Worm (Caenorhabditis elegans) whole organism, young adult: ENCODE results near the gene F19C6.3.

ENCODE experiments used
- B0019.2 ChIP-seq: fragments of 200-800 bp; sonication (Bioruptor generic); conservative IDR thresholded peaks from 2 replicates; pipeline ENCODE4 v1.3.6; 2022; ENCODE audit warnings: missing genetic modification reagents, missing genetic modification characterization, missing compliant biosample characterization
- B0035.1 ChIP-seq: sonication (generic microtip); optimal IDR thresholded peaks from 2 replicates; lab custom pipeline; 2016; ENCODE audit warnings: missing genetic modification characterization, mild to moderate bottlenecking, missing compliant biosample characterization, missing genotype, missing genetic modification reagents
- B0261.1 ChIP-seq: sonication (generic microtip); optimal IDR thresholded peaks from 2 replicates; lab custom pipeline; 2016; ENCODE audit warnings: mild to moderate bottlenecking, missing genetic modification characterization, moderate library complexity, missing compliant biosample characterization
- F37B4.10 ChIP-seq: fragments of 200-800 bp; sonication (Bioruptor generic); IDR thresholded peaks from 2 replicates; pipeline ENCODE4 v1.3.6; 2022; ENCODE audit warnings: missing genetic modification characterization, missing compliant biosample characterization
- F49E8.2 ChIP-seq: sonication (generic microtip); optimal IDR thresholded peaks from 3 replicates; lab custom pipeline; 2017; ENCODE audit warnings: missing genetic modification characterization, mild to moderate bottlenecking, missing compliant biosample characterization, antibody characterized with exemption, moderate library complexity; ENCODE audit not compliant: insufficient read depth
- F52B5.7 ChIP-seq: sonication (generic microtip); optimal IDR thresholded peaks from 2 replicates; lab custom pipeline; 2016; ENCODE audit warnings: mild to moderate bottlenecking, missing genetic modification characterization, missing compliant biosample characterization
- F57C9.4 ChIP-seq: sonication (generic microtip); optimal IDR thresholded peaks from 2 replicates; lab custom pipeline; 2017; ENCODE audit warnings: mild to moderate bottlenecking, missing genetic modification characterization, missing compliant biosample characterization
- T26A5.8 ChIP-seq: sonication (generic microtip); optimal IDR thresholded peaks from 2 replicates; lab custom pipeline; 2016; ENCODE audit warnings: missing genetic modification characterization, missing compliant biosample characterization
- Y67H2A.10 ChIP-seq: fragments of 200-800 bp; sonication (Bioruptor generic); conservative IDR thresholded peaks from 2 replicates; pipeline ENCODE4 v1.3.6; 2022; ENCODE audit warnings: missing genetic modification reagents, missing genetic modification characterization, missing compliant biosample characterization
- ZK185.1 ChIP-seq: sonication (generic microtip); optimal IDR thresholded peaks from 2 replicates; lab custom pipeline; 2016; ENCODE audit warnings: mild to moderate bottlenecking, missing genetic modification characterization, missing compliant biosample characterization; ENCODE audit not compliant: poor library complexity, severe bottlenecking
- athp-1 ChIP-seq: sonication (generic microtip); optimal IDR thresholded peaks from 2 replicates; lab custom pipeline; 2017; ENCODE audit warnings: mild to moderate bottlenecking, missing genetic modification characterization, missing compliant biosample characterization
- attf-5 ChIP-seq: fragments of 200-800 bp; sonication (Bioruptor generic); optimal IDR thresholded peaks from 2 replicates; lab custom pipeline; 2018; ENCODE audit warnings: mild to moderate bottlenecking, missing genetic modification characterization, missing compliant biosample characterization
- bed-2 ChIP-seq: fragments of 200-800 bp; sonication (Bioruptor generic); IDR thresholded peaks from 2 replicates; pipeline ENCODE4 v1.3.6; 2022; ENCODE audit warnings: missing genetic modification reagents, missing genetic modification characterization, missing compliant biosample characterization
- cebp-1 ChIP-seq, 2 experiments: fragments of 200-800 bp in 1 of 2; sonication (Bioruptor generic) in 1 of 2; sonication (generic microtip) in 1 of 2; IDR thresholded peaks in 1 of 2; optimal IDR thresholded peaks in 1 of 2; 2 replicates each; pipeline versions ENCODE4 v1.3.6 to Lab custom; 2017 to 2022; ENCODE audit warnings: missing compliant biosample characterization in 2 of 2, missing genetic modification characterization in 2 of 2, mild to moderate bottlenecking in 1 of 2, missing genetic modification reagents in 1 of 2, moderate library complexity in 1 of 2
- ceh-100 ChIP-seq: fragments of 200-800 bp; sonication (Bioruptor generic); IDR thresholded peaks from 2 replicates; pipeline ENCODE4 v1.3.6; 2022; ENCODE audit warnings: missing genetic modification reagents, missing genetic modification characterization, missing compliant biosample characterization
- ceh-27 ChIP-seq: fragments of 200-800 bp; sonication (Bioruptor generic); optimal IDR thresholded peaks from 2 replicates; lab custom pipeline; 2018; ENCODE audit warnings: mild to moderate bottlenecking, missing genetic modification characterization, moderate library complexity, missing compliant biosample characterization
- ceh-40 ChIP-seq: fragments of 200-800 bp; sonication (Bioruptor generic); IDR thresholded peaks from 2 replicates; pipeline ENCODE4 v1.3.6; 2022; ENCODE audit warnings: missing genetic modification characterization, missing compliant biosample characterization
- ceh-58 ChIP-seq: fragments of 200-800 bp; sonication (Bioruptor generic); IDR thresholded peaks from 2 replicates; pipeline ENCODE4 v1.3.6; 2022; ENCODE audit warnings: missing genetic modification characterization, missing compliant biosample characterization
- ceh-79 ChIP-seq: sonication (generic microtip); optimal IDR thresholded peaks from 2 replicates; lab custom pipeline; 2017; ENCODE audit warnings: mild to moderate bottlenecking, missing genetic modification characterization, missing compliant biosample characterization
- dpff-1 ChIP-seq: sonication (generic microtip); optimal IDR thresholded peaks from 2 replicates; lab custom pipeline; 2017; ENCODE audit warnings: mild to moderate bottlenecking, missing genetic modification characterization, missing compliant biosample characterization
- egl-18 ChIP-seq: fragments of 200-800 bp; sonication (Bioruptor generic); IDR thresholded peaks from 2 replicates; pipeline ENCODE4 v1.3.6; 2022; ENCODE audit warnings: missing genetic modification reagents, missing genetic modification characterization, missing compliant biosample characterization
- egl-44 ChIP-seq: fragments of 200-800 bp; sonication (Bioruptor generic); IDR thresholded peaks from 2 replicates; pipeline ENCODE4 v1.3.6; 2022; ENCODE audit warnings: missing genetic modification reagents, missing genetic modification characterization, missing compliant biosample characterization
- ekl-4 ChIP-seq: fragments of 200-800 bp; sonication (Bioruptor generic); IDR thresholded peaks from 2 replicates; pipeline ENCODE4 v1.3.6; 2022; ENCODE audit warnings: missing genetic modification reagents, missing genetic modification characterization, missing compliant biosample characterization
- gei-17 ChIP-seq: fragments of 200-800 bp; sonication (Bioruptor generic); optimal IDR thresholded peaks from 2 replicates; lab custom pipeline; 2018; ENCODE audit warnings: mild to moderate bottlenecking, missing genetic modification characterization, missing compliant biosample characterization
- hlh-12 ChIP-seq: sonication (generic microtip); optimal IDR thresholded peaks from 2 replicates; lab custom pipeline; 2016; ENCODE audit warnings: missing genetic modification characterization, missing compliant biosample characterization
- hmg-1.2 ChIP-seq: fragments of 200-800 bp; sonication (Bioruptor generic); IDR thresholded peaks from 2 replicates; pipeline ENCODE4 v1.3.6; 2022; ENCODE audit warnings: missing genetic modification reagents, missing genetic modification characterization, missing compliant biosample characterization
- hrde-1 ChIP-seq: sonication (generic microtip); optimal IDR thresholded peaks from 2 replicates; lab custom pipeline; 2016; ENCODE audit warnings: missing genetic modification characterization, mild to moderate bottlenecking, missing compliant biosample characterization, moderate library complexity, missing genotype, missing genetic modification reagents, borderline replicate concordance
- lag-1 ChIP-seq: fragments of 200-800 bp; sonication (Bioruptor generic); IDR thresholded peaks from 2 replicates; pipeline ENCODE4 v1.3.6; 2022; ENCODE audit warnings: missing genetic modification reagents, missing genetic modification characterization, missing compliant biosample characterization
- lin-40 ChIP-seq: sonication (generic microtip); optimal IDR thresholded peaks from 2 replicates; lab custom pipeline; 2016; ENCODE audit warnings: missing genetic modification characterization, mild to moderate bottlenecking, missing compliant biosample characterization, missing genotype, missing genetic modification reagents
- lin-54 ChIP-seq: fragments of 200-800 bp; sonication (Bioruptor generic); optimal IDR thresholded peaks from 2 replicates; lab custom pipeline; 2018; ENCODE audit warnings: mild to moderate bottlenecking, missing genetic modification characterization, missing compliant biosample characterization
- madf-3 ChIP-seq: fragments of 200-800 bp; sonication (Bioruptor generic); IDR thresholded peaks from 2 replicates; pipeline ENCODE4 v1.3.6; 2022; ENCODE audit warnings: missing genetic modification reagents, missing genetic modification characterization, missing compliant biosample characterization
- madf-6 ChIP-seq: fragments of 200-800 bp; sonication (Bioruptor generic); IDR thresholded peaks from 2 replicates; pipeline ENCODE4 v1.3.6; 2022; ENCODE audit warnings: missing genetic modification reagents, missing genetic modification characterization, missing compliant biosample characterization
- mel-28 ChIP-seq: sonication (generic microtip); optimal IDR thresholded peaks from 2 replicates; lab custom pipeline; 2016; ENCODE audit warnings: borderline replicate concordance, mild to moderate bottlenecking, missing genetic modification characterization, missing compliant biosample characterization
- mes-4 ChIP-seq: sonication (generic microtip); optimal IDR thresholded peaks from 2 replicates; lab custom pipeline; 2016; ENCODE audit warnings: missing genotype, missing genetic modification characterization, missing compliant biosample characterization
- nfya-1 ChIP-seq: sonication (generic microtip); optimal IDR thresholded peaks from 2 replicates; lab custom pipeline; 2017; ENCODE audit warnings: antibody characterized with exemption, missing compliant biosample characterization, missing genetic modification characterization, borderline replicate concordance; ENCODE audit not compliant: insufficient read depth
- nhr-120 ChIP-seq: fragments of 200-800 bp; sonication (Bioruptor generic); IDR thresholded peaks from 2 replicates; pipeline ENCODE4 v1.3.6; 2022; ENCODE audit warnings: missing genetic modification characterization, missing compliant biosample characterization
- nhr-27 ChIP-seq: fragments of 200-800 bp; sonication (Bioruptor generic); optimal IDR thresholded peaks from 2 replicates; lab custom pipeline; 2018; ENCODE audit warnings: mild to moderate bottlenecking, missing genetic modification characterization, moderate library complexity, missing compliant biosample characterization
- nhr-80 ChIP-seq: sonication (generic microtip); optimal IDR thresholded peaks from 2 replicates; lab custom pipeline; 2016; ENCODE audit warnings: missing genetic modification characterization, missing compliant biosample characterization
- nhr-90 ChIP-seq: sonication (generic microtip); optimal IDR thresholded peaks from 2 replicates; lab custom pipeline; 2016; ENCODE audit warnings: missing genotype, mild to moderate bottlenecking, missing genetic modification characterization, missing compliant biosample characterization
- rcor-1 ChIP-seq: fragments of 200-800 bp; sonication (Bioruptor generic); IDR thresholded peaks from 2 replicates; pipeline ENCODE4 v1.3.6; 2022; ENCODE audit warnings: missing genetic modification reagents, missing genetic modification characterization, missing compliant biosample characterization
- repo-1 ChIP-seq: sonication (generic microtip); optimal IDR thresholded peaks from 2 replicates; lab custom pipeline; 2017; ENCODE audit warnings: mild to moderate bottlenecking, missing genetic modification characterization, missing compliant biosample characterization
- rpc-1 ChIP-seq, 2 experiments: fragments of 150-350 bp in 1 of 2; sonication (generic microtip) in 1 of 2; optimal IDR thresholded peaks; 2 replicates each; lab custom pipeline; 2014 to 2018; ENCODE audit warnings: missing biosample characterization in 1 of 2, missing genetic modification characterization in 1 of 2, missing genetic modification reagents in 1 of 2, missing genotype in 1 of 2
- sea-2 ChIP-seq: fragments of 200-800 bp; sonication (Bioruptor generic); IDR thresholded peaks from 2 replicates; pipeline ENCODE4 v1.3.6; 2022; ENCODE audit warnings: missing genetic modification characterization, missing compliant biosample characterization
- somi-1 ChIP-seq: fragments of 200-800 bp; sonication (Bioruptor generic); optimal IDR thresholded peaks from 2 replicates; lab custom pipeline; 2018; ENCODE audit warnings: mild to moderate bottlenecking, missing genetic modification characterization, missing compliant biosample characterization
- xnd-1 ChIP-seq: sonication (generic microtip); optimal IDR thresholded peaks from 2 replicates; lab custom pipeline; 2016; ENCODE audit warnings: missing genotype, missing genetic modification reagents, missing genetic modification characterization, missing compliant biosample characterization
- zim-3 ChIP-seq: sonication (generic microtip); optimal IDR thresholded peaks from 2 replicates; lab custom pipeline; 2017; ENCODE audit warnings: mild to moderate bottlenecking, missing genetic modification characterization, moderate library complexity, missing compliant biosample characterization
- ztf-22 ChIP-seq: fragments of 200-800 bp; sonication (Bioruptor generic); optimal IDR thresholded peaks from 2 replicates; lab custom pipeline; 2018; ENCODE audit warnings: mild to moderate bottlenecking, missing genetic modification characterization, moderate library complexity, missing compliant biosample characterization
- ztf-28 ChIP-seq: fragments of 200-800 bp; sonication (Bioruptor generic); IDR thresholded peaks from 2 replicates; pipeline ENCODE4 v1.3.6; 2022; ENCODE audit warnings: missing genetic modification reagents, missing genetic modification characterization, missing compliant biosample characterization

F19C6.3 gene

DNA sequence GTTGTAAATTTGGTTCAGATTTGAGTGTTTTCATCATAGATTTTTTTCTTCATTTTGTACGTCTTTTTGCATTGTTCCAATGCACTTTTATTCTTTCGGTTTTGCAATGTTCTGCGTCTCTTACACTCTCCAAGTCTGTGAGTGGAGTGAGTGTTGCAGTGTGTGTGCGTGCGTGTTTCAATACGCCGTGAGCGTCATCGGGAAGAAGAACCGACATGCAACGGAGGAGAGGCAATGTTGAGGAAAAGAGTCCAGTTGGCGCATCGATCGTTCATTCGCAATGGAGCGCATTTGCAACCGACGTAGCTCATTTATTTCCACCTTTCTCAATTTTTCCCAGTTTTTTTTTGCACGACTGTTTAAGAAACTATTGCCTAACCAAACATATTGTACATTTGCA is 50.0 kb downstream of the F19C6.3 start, which contains the start of gene ZC506.1 (continued):
- TF ChIP-seq zim-3 (tag; lab: Kevin White, UChicago) (no peak), rpc-1 (optimal IDR thresholded peaks at IDR 0.05; lab: Kevin White, UChicago) (no peak), rpc-1 (tag; optimal IDR thresholded peaks at IDR 0.05; lab: Kevin White, UChicago) (no peak), sea-2 (no peak), ceh-27 (GFP tag; lab: Kevin White, UChicago) (peak; percentile 94), F49E8.2 (tag; lab: Kevin White, UChicago) (no peak), mes-4 (tag; lab: Kevin White, UChicago) (no peak), ceh-79 (tag; lab: Kevin White, UChicago) (no peak), F37B4.10 (GFP tag; lab: Robert Waterston, UW) (no peak), ceh-100 (GFP tag; lab: Robert Waterston, UW) (0 out of 2 replicates have a peak, but pooled peaks have one; percentile 36), nhr-120 (GFP tag; lab: Robert Waterston, UW) (no peak), athp-1 (tag; lab: Kevin White, UChicago) (peak; percentile 80), rcor-1 (GFP tag; lab: Robert Waterston, UW) (peak; percentile 85), egl-18 (GFP tag; lab: Robert Waterston, UW) (no peak), nfya-1 (no peak), gei-17 (GFP tag; lab: Kevin White, UChicago) (peak; percentile 63), cebp-1 (GFP tag; IDR thresholded peaks at IDR 0.05; lab: Robert Waterston, UW) (peak; percentile 45; the same call in 1 of the 2 replicates), cebp-1 (tag; optimal IDR thresholded peaks at IDR 0.05; lab: Kevin White, UChicago) (peak; percentile 92), Y67H2A.10 (GFP tag; lab: Robert Waterston, UW) (peak; percentile 42; the same call in 1 of the 2 replicates), madf-3 (GFP tag; lab: Robert Waterston, UW) (no peak), nhr-27 (tag; lab: Kevin White, UChicago) (no peak), nhr-90 (peak; percentile 61), madf-6 (no peak), mel-28 (tag; lab: Kevin White, UChicago) (no peak), F52B5.7 (tag; lab: Kevin White, UChicago) (no peak), ceh-58 (GFP tag; lab: Robert Waterston, UW) (no peak), nhr-80 (tag; lab: Kevin White, UChicago) (peak; percentile 96), ZK185.1 (peak; percentile 66), somi-1 (peak; percentile 42), hrde-1 (tag; lab: Kevin White, UChicago) (no peak), repo-1 (tag; lab: Kevin White, UChicago) (peak; percentile 79), egl-44 (GFP tag; lab: Robert Waterston, UW) (0 out of 2 replicates have a peak, but pooled peaks have one; percentile 37), lag-1 (no peak), hmg-1.2 (GFP tag; lab: Robert Waterston, UW) (peak; percentile 84), F57C9.4 (tag; lab: Kevin White, UChicago) (no peak), lin-54 (GFP tag; lab: Kevin White, UChicago) (peak; percentile 59), bed-2 (0 out of 2 replicates have a peak, but pooled peaks have one; percentile 26), ekl-4 (peak; percentile 86), B0019.2 (no peak), xnd-1 (no peak), ceh-40 (GFP tag; lab: Robert Waterston, UW) (no peak), T26A5.8 (tag; lab: Kevin White, UChicago) (no peak), dpff-1 (tag; lab: Kevin White, UChicago) (no peak), ztf-22 (peak; percentile 39), ztf-28 (GFP tag; lab: Robert Waterston, UW) (no peak), lin-40 (tag; lab: Kevin White, UChicago) (peak; percentile 94), hlh-12 (tag; lab: Kevin White, UChicago) (no peak), attf-5 (peak; percentile 92), B0261.1 (tag; lab: Kevin White, UChicago) (peak; percentile 10), B0035.1 (tag; lab: Kevin White, UChicago) (no peak)
